Fruit fly (Drosophila melanogaster): ENCODE results near the gene kdn.

The kdn gene

dm6 chrX:6350213-6350679 lies at the start of gene kdn, which contains the start of gene ND-B16.6:
Gene kdn, plus strand, starts transcription at chrX:6350629.
Gene ND-B16.6, minus strand, starts transcription at chrX:6350401.
- TF ChIP-seq psq (optimal IDR thresholded peaks at IDR 0.05) (no peak), h (optimal IDR thresholded peaks at IDR 0.05) (no peak), Sin3A (optimal IDR thresholded peaks at IDR 0.05) (no peak), Myc (optimal IDR thresholded peaks at IDR 0.05) (no peak), ttk (optimal IDR thresholded peaks at IDR 0.05) (no peak)

dm6 chrX:6301052-6301451 lies 49.4 kb upstream of the kdn start, which contains the start of gene CG12219:
Gene CG12219, minus strand, starts transcription at chrX:6301285.
- TF ChIP-seq insv (optimal IDR thresholded peaks at IDR 0.05) (no peak), ttk (optimal IDR thresholded peaks at IDR 0.05) (no peak), Myc (optimal IDR thresholded peaks at IDR 0.05) (no peak), psq (optimal IDR thresholded peaks at IDR 0.05) (no peak), Sin3A (optimal IDR thresholded peaks at IDR 0.05) (no peak), h (optimal IDR thresholded peaks at IDR 0.05) (no peak)

dm6 chrX:6303196-6303595 lies 47.2 kb upstream of the kdn start:
- TF ChIP-seq Myc (optimal IDR thresholded peaks at IDR 0.05) (no peak), insv (optimal IDR thresholded peaks at IDR 0.05) (no peak), h (optimal IDR thresholded peaks at IDR 0.05) (no peak), psq (optimal IDR thresholded peaks at IDR 0.05) (no peak), ttk (optimal IDR thresholded peaks at IDR 0.05) (no peak), Sin3A (optimal IDR thresholded peaks at IDR 0.05) (no peak)

dm6 chrX:6303675-6304074 lies 46.8 kb upstream of the kdn start, which contains the start of gene CG3823:
Gene CG3823, plus strand, starts transcription at chrX:6303975.
- no peak for TF ChIP-seq Myc (optimal IDR thresholded peaks at IDR 0.05)
- no peak for TF ChIP-seq insv (optimal IDR thresholded peaks at IDR 0.05)
- no peak for TF ChIP-seq Sin3A (optimal IDR thresholded peaks at IDR 0.05)
- no peak for TF ChIP-seq ttk (optimal IDR thresholded peaks at IDR 0.05)
- no peak for TF ChIP-seq h (optimal IDR thresholded peaks at IDR 0.05)
- TF ChIP-seq psq (optimal IDR thresholded peaks at IDR 0.05): no peak

dm6 chrX:6304203-6304602 lies 46.2 kb upstream of the kdn start:
- no peak for TF ChIP-seq Myc (optimal IDR thresholded peaks at IDR 0.05)
- no peak for TF ChIP-seq h (optimal IDR thresholded peaks at IDR 0.05)
- no peak for TF ChIP-seq ttk (optimal IDR thresholded peaks at IDR 0.05)
- no peak for TF ChIP-seq insv (optimal IDR thresholded peaks at IDR 0.05)

- TF ChIP-seq ttk (optimal IDR thresholded peaks at IDR 0.05) (no peak), insv (optimal IDR thresholded peaks at IDR 0.05) (no peak), Myc (optimal IDR thresholded peaks at IDR 0.05) (no peak), psq (optimal IDR thresholded peaks at IDR 0.05) (no peak), Sin3A (optimal IDR thresholded peaks at IDR 0.05) (no peak), h (optimal IDR thresholded peaks at IDR 0.05) (no peak)
Observed at dm6 chrX:6305317-6305716, 45.1 kb upstream of the kdn start.

dm6 chrX:6308852-6309251 lies 41.6 kb upstream of the kdn start, which contains the start of gene CG15894:
Gene CG15894, plus strand, starts transcription at chrX:6309212.
- TF ChIP-seq Myc (optimal IDR thresholded peaks at IDR 0.05): no peak
- no peak for TF ChIP-seq ttk (optimal IDR thresholded peaks at IDR 0.05)
- no peak for TF ChIP-seq psq (optimal IDR thresholded peaks at IDR 0.05)
- no peak for TF ChIP-seq insv (optimal IDR thresholded peaks at IDR 0.05)
- TF ChIP-seq h (optimal IDR thresholded peaks at IDR 0.05): no peak
- no peak for TF ChIP-seq Sin3A (optimal IDR thresholded peaks at IDR 0.05)

dm6 chrX:6310408-6310807 lies 40.0 kb upstream of the kdn start:
- no peak for TF ChIP-seq psq (optimal IDR thresholded peaks at IDR 0.05)
- no peak for TF ChIP-seq insv (optimal IDR thresholded peaks at IDR 0.05)
- TF ChIP-seq Myc (optimal IDR thresholded peaks at IDR 0.05): no peak
- no peak for TF ChIP-seq Sin3A (optimal IDR thresholded peaks at IDR 0.05)
- TF ChIP-seq ttk (optimal IDR thresholded peaks at IDR 0.05): no peak
- TF ChIP-seq h (optimal IDR thresholded peaks at IDR 0.05): no peak

dm6 chrX:6311516-6311915 lies 38.9 kb upstream of the kdn start:
- TF ChIP-seq Sin3A (optimal IDR thresholded peaks at IDR 0.05) (no peak), insv (optimal IDR thresholded peaks at IDR 0.05) (no peak), ttk (optimal IDR thresholded peaks at IDR 0.05) (no peak), psq (optimal IDR thresholded peaks at IDR 0.05) (no peak), h (optimal IDR thresholded peaks at IDR 0.05) (no peak), Myc (optimal IDR thresholded peaks at IDR 0.05) (no peak)

dm6 chrX:6315583-6315982 lies 34.8 kb upstream of the kdn start:
- no peak for TF ChIP-seq ttk (optimal IDR thresholded peaks at IDR 0.05)
- no peak for TF ChIP-seq Sin3A (optimal IDR thresholded peaks at IDR 0.05)
- no peak for TF ChIP-seq insv (optimal IDR thresholded peaks at IDR 0.05)
- no peak for TF ChIP-seq h (optimal IDR thresholded peaks at IDR 0.05)
- TF ChIP-seq psq (optimal IDR thresholded peaks at IDR 0.05): no peak
- no peak for TF ChIP-seq Myc (optimal IDR thresholded peaks at IDR 0.05)

dm6 chrX:6316858-6317474 lies 33.5 kb upstream of the kdn start:
- no peak for TF ChIP-seq h (optimal IDR thresholded peaks at IDR 0.05)
- no peak for TF ChIP-seq insv (optimal IDR thresholded peaks at IDR 0.05)
- no peak for TF ChIP-seq Myc (optimal IDR thresholded peaks at IDR 0.05)
- no peak for TF ChIP-seq ttk (optimal IDR thresholded peaks at IDR 0.05)

- no peak for TF ChIP-seq Myc (optimal IDR thresholded peaks at IDR 0.05)
- no peak for TF ChIP-seq Sin3A (optimal IDR thresholded peaks at IDR 0.05)
- TF ChIP-seq insv (optimal IDR thresholded peaks at IDR 0.05): no peak
- no peak for TF ChIP-seq ttk (optimal IDR thresholded peaks at IDR 0.05)
- TF ChIP-seq psq (optimal IDR thresholded peaks at IDR 0.05): no peak
- TF ChIP-seq h (optimal IDR thresholded peaks at IDR 0.05): no peak
Observed at dm6 chrX:6330369-6330949, 20.0 kb upstream of the kdn start, which contains the start of gene CG42240. Gene CG42240, plus strand, starts transcription at chrX:6330842.
